Fruit fly (Drosophila melanogaster): ENCODE results near the gene fon.

Gene fon

dm6 chr2L:19386106-19386715, at the start of gene fon:
fon (minus strand) TSS chr2L:19386205.
- TF ChIP-seq chinmo (GFP tag; IDR thresholded peaks at IDR 0.05; ENCODE audit: partially characterized antibody) (0 out of 4 replicates have a peak, but pooled peaks have one; percentile 25), jumu (GFP tag; optimal IDR thresholded peaks at IDR 0.05) (no peak), Med (GFP tag) (peak; percentile 25), CG34376 (GFP tag; optimal IDR thresholded peaks at IDR 0.05) (peak; percentile 76), Pdp1 (GFP tag; optimal IDR thresholded peaks at IDR 0.05) (peak in 1 of 2 experiments; percentile 57), tx (GFP tag; optimal IDR thresholded peaks at IDR 0.05) (no peak), sug (tag; optimal IDR thresholded peaks at IDR 0.05) (peak; percentile 4)

DNA sequence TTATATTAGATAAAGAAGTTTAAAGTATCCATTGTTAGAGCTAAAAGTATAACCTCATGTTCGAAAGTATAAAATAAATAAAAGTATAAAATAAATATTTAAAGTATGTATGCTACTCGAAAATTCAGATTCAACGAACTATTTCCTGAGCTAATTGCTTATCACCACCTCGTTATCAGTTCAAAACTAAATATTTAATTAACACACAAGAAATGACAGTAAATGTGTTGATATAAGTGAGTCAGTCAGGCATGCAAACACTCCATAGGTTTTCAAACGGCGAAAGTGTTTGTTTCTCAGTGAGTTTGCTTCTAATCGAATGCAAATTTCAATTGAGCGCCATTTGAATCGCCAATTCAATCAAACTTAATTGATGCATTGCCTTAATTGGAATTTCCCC, 48.3 kb upstream of the fon start:
- TF ChIP-seq vvl (GFP tag; IDR thresholded peaks at IDR 0.05) (peak; percentile 35; the same call in 1 of the 2 replicates), Sry-δ (GFP tag; optimal IDR thresholded peaks at IDR 0.05) (no peak), ttk (GFP tag; IDR thresholded peaks at IDR 0.05) (no peak), CG13287 (GFP tag; IDR thresholded peaks at IDR 0.05; ENCODE audit: partially characterized antibody) (no peak), CG6683 (GFP tag; optimal IDR thresholded peaks at IDR 0.05) (peak; percentile 51), Deaf1 (tag; optimal IDR thresholded peaks at IDR 0.05) (no peak), CG8478 (optimal IDR thresholded peaks at IDR 0.05) (no peak), pan (optimal IDR thresholded peaks at IDR 0.05) (no peak), pan (GFP tag; optimal IDR thresholded peaks at IDR 0.05 in 1 of 2, IDR thresholded peaks at IDR 0.05 in 1 of 2) (peak in 1 of 2 experiments; percentile 17), CG6791 (GFP tag; IDR thresholded peaks at IDR 0.05; ENCODE audit: partially characterized antibody) (no peak), gfzf (GFP tag; optimal IDR thresholded peaks at IDR 0.05) (no peak), NfI (GFP tag; optimal IDR thresholded peaks at IDR 0.05) (no peak), peb (GFP tag; IDR thresholded peaks at IDR 0.05) (no peak), luna (GFP tag; optimal IDR thresholded peaks at IDR 0.05) (no peak), sob (GFP tag; IDR thresholded peaks at IDR 0.05) (no peak), Lim3 (GFP tag; IDR thresholded peaks at IDR 0.05) (no peak), mld (GFP tag; IDR thresholded peaks at IDR 0.05; ENCODE audit: partially characterized antibody) (no peak), eve (GFP tag; optimal IDR thresholded peaks at IDR 0.05) (no peak), CG7963 (GFP tag; IDR thresholded peaks at IDR 0.05; ENCODE audit: partially characterized antibody) (no peak), HLH3B (GFP tag; IDR thresholded peaks at IDR 0.05) (no peak), CG3065 (GFP tag; optimal IDR thresholded peaks at IDR 0.05) (no peak), CG9817 (tag; optimal IDR thresholded peaks at IDR 0.05) (no peak), CkIIα-i1 (GFP tag; IDR thresholded peaks at IDR 0.05) (no peak), Optix (GFP tag; IDR thresholded peaks at IDR 0.05) (no peak), Hsf (GFP tag; optimal IDR thresholded peaks at IDR 0.05) (no peak), pfk (GFP tag; optimal IDR thresholded peaks at IDR 0.05) (peak; percentile 60), sc (optimal IDR thresholded peaks at IDR 0.05) (no peak), sc (GFP tag; optimal IDR thresholded peaks at IDR 0.05) (peak; percentile 44), hbn (GFP tag; IDR thresholded peaks at IDR 0.05; ENCODE audit: partially characterized antibody) (no peak), Nf-YA (GFP tag; IDR thresholded peaks at IDR 0.05) (no peak), Xrp1 (GFP tag; IDR thresholded peaks at IDR 0.05) (peak; percentile 68), pzg (GFP tag; optimal IDR thresholded peaks at IDR 0.05) (no peak), jing (GFP tag; optimal IDR thresholded peaks at IDR 0.05) (no peak), CG8359 (GFP tag; optimal IDR thresholded peaks at IDR 0.05; ENCODE audit: borderline replicate concordance) (peak; percentile 75), CG13123 (GFP tag; optimal IDR thresholded peaks at IDR 0.05) (no peak), da (GFP tag; optimal IDR thresholded peaks at IDR 0.05) (no peak), Sry-β (GFP tag; optimal IDR thresholded peaks at IDR 0.05) (peak; percentile 15), odd (GFP tag; optimal IDR thresholded peaks at IDR 0.05) (peak; percentile 70), CG10321 (GFP tag; IDR thresholded peaks at IDR 0.05) (no peak), sqz (GFP tag; optimal IDR thresholded peaks at IDR 0.05) (peak; percentile 67), Trl (optimal IDR thresholded peaks at IDR 0.05) (no peak), Trl (GFP tag; optimal IDR thresholded peaks at IDR 0.05) (no peak), Sin3A (optimal IDR thresholded peaks at IDR 0.05) (no peak), wdn (GFP tag; IDR thresholded peaks at IDR 0.05) (no peak)
